Worm (Caenorhabditis elegans) whole organism, early embryonic: Measurements from ENCODE around the gene C16C8.14.

Experiments used
- B0310.2 ChIP-seq: sonication (generic microtip); optimal IDR thresholded peaks from 2 replicates; lab custom pipeline; 2016; ENCODE audit warnings: mild to moderate bottlenecking, missing genetic modification characterization, missing compliant biosample characterization
- ama-1 ChIP-seq: fragments of 150-350 bp; optimal IDR thresholded peaks from 2 replicates; lab custom pipeline; 2014
- ceh-13 ChIP-seq: fragments of 200-800 bp; sonication (Bioruptor generic); optimal IDR thresholded peaks from 2 replicates; lab custom pipeline; 2018; ENCODE audit warnings: mild to moderate bottlenecking, missing genetic modification characterization, missing compliant biosample characterization
- flt-1 ChIP-seq: fragments of 200-800 bp; sonication (Bioruptor generic); IDR thresholded peaks from 2 replicates; pipeline ENCODE4 v1.3.6; 2022; ENCODE audit warnings: missing genetic modification characterization, missing compliant biosample characterization
- hmbx-1 ChIP-seq: sonication (generic microtip); optimal IDR thresholded peaks from 2 replicates; lab custom pipeline; 2016; ENCODE audit warnings: mild to moderate bottlenecking, missing genetic modification characterization, missing compliant biosample characterization
- hmg-4 ChIP-seq: fragments of 200-800 bp; sonication (Bioruptor generic); optimal IDR thresholded peaks from 2 replicates; lab custom pipeline; 2018; ENCODE audit warnings: mild to moderate bottlenecking, missing genetic modification characterization, missing compliant biosample characterization
- hnd-1 ChIP-seq: sonication (generic microtip); optimal IDR thresholded peaks from 2 replicates; lab custom pipeline; 2016; ENCODE audit warnings: missing genetic modification characterization, missing compliant biosample characterization
- pes-1 ChIP-seq: fragments of 200-800 bp; sonication (Bioruptor generic); IDR thresholded peaks from 2 replicates; pipeline ENCODE4 v1.3.6; 2022; ENCODE audit warnings: missing genetic modification reagents, missing genetic modification characterization, missing compliant biosample characterization
- sea-1 ChIP-seq: fragments of 200-800 bp; sonication (Bioruptor generic); conservative IDR thresholded peaks from 2 replicates; pipeline ENCODE4 v1.3.6; 2022; ENCODE audit warnings: missing genetic modification characterization, missing compliant biosample characterization
- tbx-11 ChIP-seq: fragments of 200-800 bp; sonication (Bioruptor generic); IDR thresholded peaks from 2 replicates; pipeline ENCODE4 v1.3.6; 2022; ENCODE audit warnings: missing genetic modification characterization, missing compliant biosample characterization
- tra-4 ChIP-seq: sonication (generic microtip); optimal IDR thresholded peaks from 2 replicates; lab custom pipeline; 2017; ENCODE audit warnings: missing genetic modification characterization, missing compliant biosample characterization

- TF ChIP-seq pes-1 (GFP tag; lab: Robert Waterston, UW) (no peak), hmbx-1 (tag; lab: Kevin White, UChicago) (no peak), tbx-11 (no peak), ceh-13 (GFP tag; lab: Kevin White, UChicago) (no peak), ama-1 (lab: Kevin White, UChicago) (no peak), sea-1 (GFP tag; lab: Robert Waterston, UW) (no peak), hnd-1 (no peak), B0310.2 (tag; lab: Kevin White, UChicago) (no peak), flt-1 (no peak), hmg-4 (no peak), tra-4 (tag; lab: Kevin White, UChicago) (no peak)
These were observed 50.8 kb downstream of the C16C8.14 start for ce11 chrII:3500373-3500772.
